Worm (Caenorhabditis elegans) whole organism, young adult: ENCODE data around the gene egas-4.

Experiments
- B0261.1 ChIP-seq: sonication (generic microtip); optimal IDR thresholded peaks from 2 replicates; lab custom pipeline; 2016; ENCODE audit warnings: mild to moderate bottlenecking, missing genetic modification characterization, moderate library complexity, missing compliant biosample characterization
- C06A6.2 ChIP-seq: fragments of 200-800 bp; sonication (Bioruptor generic); conservative IDR thresholded peaks from 2 replicates; pipeline ENCODE4 v1.3.6; 2022; ENCODE audit warnings: missing genetic modification characterization, missing compliant biosample characterization
- C17E4.6 ChIP-seq: fragments of 200-800 bp; sonication (Bioruptor generic); IDR thresholded peaks from 2 replicates; pipeline ENCODE4 v1.3.6; 2022; ENCODE audit warnings: missing genetic modification reagents, missing genetic modification characterization, missing compliant biosample characterization
- F22D6.2 ChIP-seq: sonication (generic microtip); optimal IDR thresholded peaks from 2 replicates; lab custom pipeline; 2016; ENCODE audit warnings: mild to moderate bottlenecking, missing genetic modification characterization, missing compliant biosample characterization
- F52B5.7 ChIP-seq: sonication (generic microtip); optimal IDR thresholded peaks from 2 replicates; lab custom pipeline; 2016; ENCODE audit warnings: mild to moderate bottlenecking, missing genetic modification characterization, missing compliant biosample characterization
- F57A8.1 ChIP-seq: fragments of 200-800 bp; sonication (Bioruptor generic); optimal IDR thresholded peaks from 2 replicates; lab custom pipeline; 2018; ENCODE audit warnings: mild to moderate bottlenecking, missing genetic modification characterization, moderate library complexity, missing compliant biosample characterization
- K11D2.4 ChIP-seq: fragments of 200-800 bp; sonication (Bioruptor generic); IDR thresholded peaks from 2 replicates; pipeline ENCODE4 v1.3.6; 2022; ENCODE audit warnings: missing genetic modification reagents, missing genetic modification characterization, missing compliant biosample characterization
- K12H6.12 ChIP-seq: fragments of 200-800 bp; sonication (Bioruptor generic); optimal IDR thresholded peaks from 2 replicates; lab custom pipeline; 2018; ENCODE audit warnings: mild to moderate bottlenecking, missing genetic modification characterization, missing compliant biosample characterization
- Y56A3A.18 ChIP-seq: fragments of 200-800 bp; sonication (Bioruptor generic); IDR thresholded peaks from 2 replicates; pipeline ENCODE4 v1.3.6; 2022; ENCODE audit warnings: missing genetic modification reagents, missing genetic modification characterization, missing compliant biosample characterization
- Y79H2A.3 ChIP-seq: fragments of 200-800 bp; sonication (Bioruptor generic); conservative IDR thresholded peaks from 2 replicates; pipeline ENCODE4 v1.3.6; 2022; ENCODE audit warnings: missing genetic modification reagents, missing genetic modification characterization, missing compliant biosample characterization
- Y95B8A.8 ChIP-seq: fragments of 200-800 bp; sonication (Bioruptor generic); IDR thresholded peaks from 2 replicates; pipeline ENCODE4 v1.3.6; 2022; ENCODE audit warnings: missing genetic modification reagents, missing genetic modification characterization, missing compliant biosample characterization
- ZK185.1 ChIP-seq: sonication (generic microtip); optimal IDR thresholded peaks from 2 replicates; lab custom pipeline; 2016; ENCODE audit warnings: mild to moderate bottlenecking, missing genetic modification characterization, missing compliant biosample characterization; ENCODE audit not compliant: poor library complexity, severe bottlenecking
- athp-1 ChIP-seq: sonication (generic microtip); optimal IDR thresholded peaks from 2 replicates; lab custom pipeline; 2017; ENCODE audit warnings: mild to moderate bottlenecking, missing genetic modification characterization, missing compliant biosample characterization
- attf-3 ChIP-seq: fragments of 200-800 bp; sonication (Bioruptor generic); conservative IDR thresholded peaks from 2 replicates; pipeline ENCODE4 v1.3.6; 2022; ENCODE audit warnings: missing genetic modification reagents, missing genetic modification characterization, missing compliant biosample characterization
- attf-5 ChIP-seq: fragments of 200-800 bp; sonication (Bioruptor generic); optimal IDR thresholded peaks from 2 replicates; lab custom pipeline; 2018; ENCODE audit warnings: mild to moderate bottlenecking, missing genetic modification characterization, missing compliant biosample characterization
- attf-6 ChIP-seq: fragments of 200-800 bp; sonication (Bioruptor generic); IDR thresholded peaks from 2 replicates; pipeline ENCODE4 v1.3.6; 2022; ENCODE audit warnings: missing genetic modification reagents, missing genetic modification characterization, missing compliant biosample characterization
- bed-2 ChIP-seq: fragments of 200-800 bp; sonication (Bioruptor generic); IDR thresholded peaks from 2 replicates; pipeline ENCODE4 v1.3.6; 2022; ENCODE audit warnings: missing genetic modification reagents, missing genetic modification characterization, missing compliant biosample characterization
- ceh-27 ChIP-seq: fragments of 200-800 bp; sonication (Bioruptor generic); optimal IDR thresholded peaks from 2 replicates; lab custom pipeline; 2018; ENCODE audit warnings: mild to moderate bottlenecking, missing genetic modification characterization, moderate library complexity, missing compliant biosample characterization
- chd-7 ChIP-seq: sonication (generic microtip); optimal IDR thresholded peaks from 2 replicates; lab custom pipeline; 2016; ENCODE audit warnings: mild to moderate bottlenecking, missing genetic modification characterization, moderate library complexity, missing compliant biosample characterization
- egl-18 ChIP-seq: fragments of 200-800 bp; sonication (Bioruptor generic); IDR thresholded peaks from 2 replicates; pipeline ENCODE4 v1.3.6; 2022; ENCODE audit warnings: missing genetic modification reagents, missing genetic modification characterization, missing compliant biosample characterization
- egrh-3 ChIP-seq: fragments of 200-800 bp; sonication (Bioruptor generic); IDR thresholded peaks from 2 replicates; pipeline ENCODE4 v1.3.6; 2022; ENCODE audit warnings: missing genetic modification reagents, missing genetic modification characterization, missing compliant biosample characterization
- ets-4 ChIP-seq: fragments of 200-800 bp; sonication (Bioruptor generic); optimal IDR thresholded peaks from 2 replicates; lab custom pipeline; 2018; ENCODE audit warnings: mild to moderate bottlenecking, missing genetic modification characterization, missing compliant biosample characterization
- hlh-12 ChIP-seq: sonication (generic microtip); optimal IDR thresholded peaks from 2 replicates; lab custom pipeline; 2016; ENCODE audit warnings: missing genetic modification characterization, missing compliant biosample characterization
- lin-40 ChIP-seq: sonication (generic microtip); optimal IDR thresholded peaks from 2 replicates; lab custom pipeline; 2016; ENCODE audit warnings: missing genetic modification characterization, mild to moderate bottlenecking, missing compliant biosample characterization, missing genotype, missing genetic modification reagents
- mcd-1 ChIP-seq: fragments of 200-800 bp; sonication (Bioruptor generic); IDR thresholded peaks from 2 replicates; pipeline ENCODE4 v1.3.6; 2022; ENCODE audit warnings: missing genetic modification reagents, missing genetic modification characterization, missing compliant biosample characterization
- mes-4 ChIP-seq: sonication (generic microtip); optimal IDR thresholded peaks from 2 replicates; lab custom pipeline; 2016; ENCODE audit warnings: missing genotype, missing genetic modification characterization, missing compliant biosample characterization
- nfya-2 ChIP-seq: fragments of 200-800 bp; sonication (Bioruptor generic); IDR thresholded peaks from 2 replicates; pipeline ENCODE4 v1.3.6; 2022; ENCODE audit warnings: missing genetic modification reagents, missing genetic modification characterization, missing compliant biosample characterization
- nhr-179 ChIP-seq: sonication (generic microtip); optimal IDR thresholded peaks from 2 replicates; lab custom pipeline; 2016; ENCODE audit warnings: mild to moderate bottlenecking, missing genetic modification characterization, missing compliant biosample characterization
- nhr-80 ChIP-seq: sonication (generic microtip); optimal IDR thresholded peaks from 2 replicates; lab custom pipeline; 2016; ENCODE audit warnings: missing genetic modification characterization, missing compliant biosample characterization
- pbrm-1 ChIP-seq: fragments of 200-800 bp; sonication (Bioruptor generic); IDR thresholded peaks from 2 replicates; pipeline ENCODE4 v1.3.6; 2022; ENCODE audit warnings: missing genetic modification reagents, missing genetic modification characterization, missing compliant biosample characterization
- snpc-3.4 ChIP-seq: sonication (generic microtip); optimal IDR thresholded peaks from 2 replicates; lab custom pipeline; 2017; ENCODE audit warnings: missing genetic modification characterization, mild to moderate bottlenecking, missing compliant biosample characterization, antibody characterized with exemption, moderate library complexity, missing genotype, missing genetic modification reagents
- tlf-1 ChIP-seq: fragments of 200-800 bp; sonication (Bioruptor generic); optimal IDR thresholded peaks from 2 replicates; lab custom pipeline; 2018; ENCODE audit warnings: mild to moderate bottlenecking, missing genetic modification characterization, missing compliant biosample characterization
- unc-130 ChIP-seq: sonication (generic microtip); optimal IDR thresholded peaks from 2 replicates; lab custom pipeline; 2016; ENCODE audit warnings: missing genetic modification reagents, missing genetic modification characterization, missing compliant biosample characterization
- xnd-1 ChIP-seq: sonication (generic microtip); optimal IDR thresholded peaks from 2 replicates; lab custom pipeline; 2016; ENCODE audit warnings: missing genotype, missing genetic modification reagents, missing genetic modification characterization, missing compliant biosample characterization
- zfh-2 ChIP-seq: fragments of 200-800 bp; sonication (Bioruptor generic); conservative IDR thresholded peaks from 2 replicates; pipeline ENCODE4 v1.3.6; 2022; ENCODE audit warnings: missing genetic modification reagents, missing genetic modification characterization, missing compliant biosample characterization
- ztf-6 ChIP-seq: fragments of 200-800 bp; sonication (Bioruptor generic); IDR thresholded peaks from 2 replicates; pipeline ENCODE4 v1.3.6; 2022; ENCODE audit warnings: missing genetic modification reagents, missing genetic modification characterization, missing compliant biosample characterization

Gene egas-4

ce11 chrIV:7520258-7520657 is 22.6 kb upstream of the egas-4 start:
- TF ChIP-seq nfya-2 (GFP tag; lab: Robert Waterston, UW) (no peak), chd-7 (tag; lab: Kevin White, UChicago) (no peak), zfh-2 (GFP tag; lab: Robert Waterston, UW) (no peak), attf-5 (GFP tag; lab: Kevin White, UChicago) (no peak), F57A8.1 (no peak), K12H6.12 (tag; lab: Kevin White, UChicago) (no peak), bed-2 (no peak), lin-40 (tag; lab: Kevin White, UChicago) (no peak), nhr-80 (tag; lab: Kevin White, UChicago) (no peak), snpc-3.4 (tag; lab: Kevin White, UChicago) (no peak), pbrm-1 (no peak), F22D6.2 (no peak), attf-6 (GFP tag; lab: Robert Waterston, UW) (no peak), C06A6.2 (no peak), C17E4.6 (GFP tag; lab: Robert Waterston, UW) (no peak), ZK185.1 (tag; lab: Kevin White, UChicago) (no peak), tlf-1 (GFP tag; lab: Kevin White, UChicago) (no peak)

ce11 chrIV:7516167-7516566 is 18.5 kb upstream of the egas-4 start, which contains the start of the genes R05G6.9 and R05G6.3:
TSS of gene R05G6.9 (minus strand) at chrIV:7516267.
TSS of gene R05G6.3 (plus strand) at chrIV:7516552.
- no peak for TF ChIP-seq F52B5.7 (tag; lab: Kevin White, UChicago)
- no peak for TF ChIP-seq ceh-27 (GFP tag; lab: Kevin White, UChicago)
- TF ChIP-seq hlh-12 (tag; lab: Kevin White, UChicago) = no peak
- TF ChIP-seq egl-18 (GFP tag; lab: Robert Waterston, UW) = no peak
- no peak for TF ChIP-seq mes-4 (tag; lab: Kevin White, UChicago)
- TF ChIP-seq xnd-1 = no peak
- no peak for TF ChIP-seq Y56A3A.18 (GFP tag; lab: Robert Waterston, UW)
- TF ChIP-seq pbrm-1 = no peak
- no peak for TF ChIP-seq C17E4.6 (GFP tag; lab: Robert Waterston, UW)
- TF ChIP-seq ets-4 = no peak
- no peak for TF ChIP-seq nhr-179 (tag; lab: Kevin White, UChicago)
- no peak for TF ChIP-seq B0261.1 (tag; lab: Kevin White, UChicago)
- no peak for TF ChIP-seq Y95B8A.8 (GFP tag; lab: Robert Waterston, UW)
- TF ChIP-seq Y79H2A.3 (GFP tag; lab: Robert Waterston, UW) = no peak
- no peak for TF ChIP-seq egrh-3 (GFP tag; lab: Robert Waterston, UW)
- no peak for TF ChIP-seq mcd-1 (GFP tag; lab: Robert Waterston, UW)
- TF ChIP-seq unc-130 (GFP tag; lab: Kevin White, UChicago) = no peak
- TF ChIP-seq K11D2.4 (GFP tag; lab: Robert Waterston, UW) = no peak
- TF ChIP-seq ztf-6 = no peak

ce11 chrIV:7512617-7513233 is 15.1 kb upstream of the egas-4 start, which contains the start of the genes plc-4 and R05G6.4:
TSS of gene plc-4 (minus strand) at chrIV:7512667.
TSS of gene R05G6.4 (plus strand) at chrIV:7513233.
- TF ChIP-seq athp-1 (tag; lab: Kevin White, UChicago) (no peak), attf-3 (GFP tag; lab: Robert Waterston, UW) (peak; percentile 94), attf-5 (GFP tag; lab: Kevin White, UChicago) (peak; percentile 7)
- TF ChIP-seq, all 124 proteins: peak for 2
